Worm (Caenorhabditis elegans): Measurements from ENCODE around the gene mlc-3.

The mlc-3 gene

DNA sequence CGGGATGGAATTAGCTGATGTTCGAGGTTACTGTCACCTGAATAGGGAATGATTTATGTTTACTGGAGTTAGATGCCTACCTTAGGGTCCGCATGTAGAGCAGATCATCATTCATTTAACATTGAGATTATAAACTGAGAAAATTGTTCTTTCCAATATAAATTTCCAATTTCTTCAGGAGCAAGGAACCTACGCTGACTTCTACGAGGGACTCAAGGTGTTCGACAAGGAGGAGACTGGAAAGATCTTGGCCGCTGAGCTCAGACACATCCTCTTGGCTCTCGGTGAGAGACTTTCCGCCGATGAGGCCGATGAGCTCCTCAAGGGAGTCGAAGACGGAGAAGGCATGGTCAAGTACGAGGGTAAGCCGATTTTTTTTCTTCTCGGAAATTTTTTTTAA, 1.7 kb downstream of the mlc-3 start:
- TF ChIP-seq set-16 (GFP tag; IDR thresholded peaks at IDR 0.05) (peak; percentile 50), fos-1 (tag; optimal IDR thresholded peaks at IDR 0.05) (no peak), unc-62 (GFP tag; optimal IDR thresholded peaks at IDR 0.05 in 1 of 2) (peak in 1 of 2 experiments; percentile 68), unc-62 (tag; optimal IDR thresholded peaks at IDR 0.05) (no peak), cey-2 (tag; optimal IDR thresholded peaks at IDR 0.05; ENCODE audit: borderline replicate concordance, insufficient read depth) (no peak), snpc-1.2 (GFP tag; IDR thresholded peaks at IDR 0.05) (no peak), saeg-2 (GFP tag; IDR thresholded peaks at IDR 0.05) (no peak), mes-2 (tag; optimal IDR thresholded peaks at IDR 0.05; ENCODE audit: poor library complexity, severe bottlenecking) (no peak), D1046.2 (GFP tag; IDR thresholded peaks at IDR 0.05) (no peak), nhr-111 (GFP tag; optimal IDR thresholded peaks at IDR 0.05) (no peak)

DNA sequence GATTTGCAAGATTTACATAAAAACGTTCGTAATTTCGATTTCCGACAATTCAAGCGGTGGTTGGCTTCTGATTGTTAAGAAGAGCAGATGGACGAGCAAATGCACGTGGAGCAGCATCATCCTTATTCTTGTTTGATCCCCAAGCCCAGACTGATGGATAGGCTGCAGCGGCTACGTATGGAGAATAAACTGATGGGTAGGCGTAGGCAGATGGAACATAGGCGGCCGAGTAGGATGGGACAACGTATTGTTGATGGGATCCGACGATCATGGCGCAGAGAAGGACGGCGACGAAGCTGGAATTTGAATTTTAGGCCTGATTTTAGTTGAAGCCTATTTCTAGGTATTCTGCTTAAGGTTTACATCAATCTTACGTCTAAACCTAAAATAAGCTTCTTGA, 3.4 kb downstream of the mlc-3 start:
- TF ChIP-seq egl-43 (GFP tag; IDR thresholded peaks at IDR 0.05) = peak; percentile 55; the same call in 1 of the 2 replicates
- no peak for TF ChIP-seq set-16 (GFP tag; IDR thresholded peaks at IDR 0.05)
- TF ChIP-seq mes-2 (tag; optimal IDR thresholded peaks at IDR 0.05; ENCODE audit: poor library complexity, severe bottlenecking) = no peak
- TF ChIP-seq arid-1 (GFP tag; conservative IDR thresholded peaks at IDR 0.05) = 0 out of 2 replicates have a peak, but pooled peaks have one; percentile 35
- TF ChIP-seq daf-12 (tag; optimal IDR thresholded peaks at IDR 0.05) = no peak
- TF ChIP-seq fos-1 (tag; optimal IDR thresholded peaks at IDR 0.05) = no peak
- no peak for TF ChIP-seq snpc-4 (tag; optimal IDR thresholded peaks at IDR 0.05)
- TF ChIP-seq F49E8.2 (tag; optimal IDR thresholded peaks at IDR 0.05; ENCODE audit: borderline replicate concordance) = no peak

DNA sequence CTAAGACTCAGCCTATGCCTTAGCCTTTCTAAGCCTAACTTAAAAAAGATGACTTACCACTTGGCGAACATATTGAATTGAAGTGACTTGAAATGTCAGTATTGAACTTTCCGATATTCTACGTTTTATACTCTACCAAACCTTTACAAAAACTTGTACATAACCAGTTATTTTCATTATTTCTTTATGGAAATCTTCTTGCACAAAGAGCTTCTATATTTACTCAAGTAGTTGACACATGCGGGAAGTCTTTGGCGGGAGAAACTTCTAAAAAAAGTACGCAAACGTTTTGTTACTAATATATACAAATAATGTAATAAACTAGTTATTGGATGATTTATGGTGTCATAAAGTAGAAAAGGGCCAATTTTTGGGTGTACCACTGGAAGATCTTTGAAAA, 3.9 kb downstream of the mlc-3 start, which contains the start of gene nspb-12:
TSS of gene nspb-12 (minus strand) at position 101 of the 400 bp plus-strand sequence.
- TF ChIP-seq nhr-25 (tag; optimal IDR thresholded peaks at IDR 0.05; ENCODE audit: borderline replicate concordance, insufficient read depth) (no peak), nhr-28 (tag; optimal IDR thresholded peaks at IDR 0.05) (no peak), egl-43 (GFP tag; IDR thresholded peaks at IDR 0.05) (no peak), aha-1 (tag) (peak; percentile 1), hlh-30 (tag; optimal IDR thresholded peaks at IDR 0.05; ENCODE audit: insufficient read depth) (no peak), attf-4 (tag; optimal IDR thresholded peaks at IDR 0.05) (no peak), dmd-8 (GFP tag; IDR thresholded peaks at IDR 0.05) (no peak)

DNA sequence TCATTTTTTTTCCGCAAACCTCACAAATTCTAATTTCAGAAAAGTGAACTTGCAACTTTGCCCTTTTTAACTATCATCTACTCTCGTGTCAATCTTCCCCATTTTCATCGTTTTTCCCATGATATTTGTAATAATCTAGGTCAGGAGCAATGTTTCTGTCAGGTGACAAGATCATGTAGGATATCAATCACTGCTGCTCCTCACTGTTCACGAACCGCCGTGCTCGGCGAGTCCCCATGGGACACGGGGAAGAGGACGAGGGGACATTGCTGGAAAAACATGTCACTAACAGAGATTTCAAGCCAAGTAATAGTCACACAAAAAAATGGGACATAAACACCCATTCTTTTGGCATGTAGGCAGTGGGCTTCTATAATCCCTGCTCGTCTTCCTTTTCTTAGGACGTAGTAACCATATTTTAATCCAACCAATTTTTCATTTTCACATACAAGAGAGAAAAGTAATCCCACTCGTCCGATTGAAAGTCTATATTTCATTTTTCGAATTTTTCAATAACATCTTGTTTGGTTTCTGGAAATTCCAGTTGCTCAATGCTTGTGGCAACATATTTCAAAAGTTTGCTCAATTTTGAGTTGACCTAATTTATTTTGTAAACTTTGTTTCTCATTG, 6.1 kb downstream of the mlc-3 start:
- TF ChIP-seq lir-3 (tag; optimal IDR thresholded peaks at IDR 0.05) (no peak), hlh-30 (tag; optimal IDR thresholded peaks at IDR 0.05; ENCODE audit: insufficient read depth) (peak; percentile 10), unc-62 (GFP tag; optimal IDR thresholded peaks at IDR 0.05 in 1 of 2) (peak in 1 of 2 experiments; percentile 86), unc-62 (tag; optimal IDR thresholded peaks at IDR 0.05) (no peak), ceh-20 (GFP tag; IDR thresholded peaks at IDR 0.05) (peak; percentile 48; the same call in 1 of the 2 replicates), duxl-1 (tag; optimal IDR thresholded peaks at IDR 0.05; ENCODE audit: poor library complexity) (no peak)

DNA sequence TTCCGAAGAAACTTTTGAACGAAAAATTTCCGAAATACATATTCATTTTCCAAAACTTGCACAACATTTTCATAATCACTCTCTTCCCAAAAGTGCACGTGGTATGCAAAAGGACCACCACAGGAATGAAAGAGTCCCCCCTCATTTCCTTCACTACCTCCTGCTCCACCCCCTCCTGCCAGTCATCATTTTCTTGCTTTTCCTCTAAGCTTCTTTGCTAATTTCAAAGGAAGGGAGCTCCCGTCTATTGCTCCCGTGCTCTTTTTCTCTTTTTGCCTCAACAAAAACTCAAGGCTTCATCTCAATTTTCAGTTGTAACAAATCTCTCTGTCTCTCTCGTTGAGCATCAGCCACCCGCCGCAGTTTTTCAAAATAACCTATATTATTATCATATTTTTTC, 8.0 kb downstream of the mlc-3 start:
- TF ChIP-seq hlh-30 (tag; optimal IDR thresholded peaks at IDR 0.05; ENCODE audit: insufficient read depth) = peak; percentile 52
- TF ChIP-seq fos-1 (tag; optimal IDR thresholded peaks at IDR 0.05) = no peak
- no peak for TF ChIP-seq mdl-1 (tag; optimal IDR thresholded peaks at IDR 0.05)
- TF ChIP-seq mxl-2 (GFP tag; conservative IDR thresholded peaks at IDR 0.05) = no peak
- TF ChIP-seq nhr-111 (GFP tag; optimal IDR thresholded peaks at IDR 0.05) = no peak
- TF ChIP-seq aha-1 (tag) = peak; percentile 57

DNA sequence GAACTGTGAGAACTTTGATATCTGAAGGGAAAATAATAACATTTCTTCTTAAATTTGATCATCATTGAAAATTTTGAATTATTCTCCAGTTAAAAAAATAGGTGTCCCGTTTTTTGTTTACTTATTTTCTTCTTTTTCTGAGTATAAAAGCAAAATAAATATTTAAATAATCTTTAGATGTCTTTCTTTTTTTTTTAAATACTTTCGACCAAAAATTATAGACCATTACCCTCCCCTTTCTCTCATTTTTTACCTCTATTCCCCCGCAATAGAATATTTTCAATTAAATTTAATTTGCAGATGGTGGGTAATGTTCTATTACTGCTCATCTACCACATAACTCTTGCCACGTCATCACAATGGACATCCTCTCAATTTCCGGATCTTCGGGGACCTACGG, 8.9 kb downstream of the mlc-3 start, which contains the start of gene molo-1:
TSS of gene molo-1 (plus strand) at position 301 of the 400 bp plus-strand sequence.
- no peak for TF ChIP-seq Y5F2A.4 (GFP tag; optimal IDR thresholded peaks at IDR 0.05)
- no peak for TF ChIP-seq ZK337.2 (GFP tag; IDR thresholded peaks at IDR 0.05)
- TF ChIP-seq snpc-4 (tag; optimal IDR thresholded peaks at IDR 0.05) = no peak
- TF ChIP-seq lsy-2 (tag; optimal IDR thresholded peaks at IDR 0.05) = no peak
